Fruit fly (Drosophila melanogaster): ENCODE measurements around the gene Prp18.

- TF ChIP-seq usp (GFP tag; optimal IDR thresholded peaks at IDR 0.05) (no peak), rgr (GFP tag; optimal IDR thresholded peaks at IDR 0.05) (no peak), dmrt93B (GFP tag; optimal IDR thresholded peaks at IDR 0.05) (no peak), brk (GFP tag; optimal IDR thresholded peaks at IDR 0.05) (no peak)
Measured at dm6 chr3R:19011885-19012284, 19.2 kb downstream of the Prp18 start.

All from whole organism, wandering third instar larva.